Worm (Caenorhabditis elegans) whole organism, L1 larva: ENCODE data around the gene T07F10.3.
A peak's percentile ranks its signal among the peaks of the same experiment; 100 is the strongest.

ENCODE experiments used
- C34B4.2 ChIP-seq: sonication (generic microtip); optimal IDR thresholded peaks from 2 replicates; lab custom pipeline; 2017; ENCODE audit warnings: mild to moderate bottlenecking, missing genetic modification characterization, missing compliant biosample characterization
- blmp-1 ChIP-seq: fragments of 150-350 bp; optimal IDR thresholded peaks from 2 replicates; lab custom pipeline; 2014; ENCODE audit warnings: missing biosample characterization, missing genetic modification characterization
- ceh-63 ChIP-seq: fragments of 200-800 bp; sonication (Bioruptor generic); optimal IDR thresholded peaks from 2 replicates; lab custom pipeline; 2018; ENCODE audit warnings: mild to moderate bottlenecking, missing genetic modification characterization, missing compliant biosample characterization
- ceh-82 ChIP-seq, 3 experiments: fragments of 150-350 bp in 1 of 3; sonication (generic microtip) in 2 of 3; optimal IDR thresholded peaks; 2 replicates each; lab custom pipeline; 2014 to 2017; ENCODE audit warnings: missing biosample characterization in 3 of 3, missing genetic modification characterization in 3 of 3
- ceh-88 ChIP-seq: fragments of 200-800 bp; sonication (Bioruptor generic); IDR thresholded peaks from 2 replicates; pipeline ENCODE4 v1.3.6; 2022; ENCODE audit warnings: missing genetic modification characterization, missing compliant biosample characterization
- ceh-90 ChIP-seq: sonication (generic microtip); optimal IDR thresholded peaks from 2 replicates; lab custom pipeline; 2016; ENCODE audit warnings: missing genetic modification characterization, missing compliant biosample characterization
- dsc-1 ChIP-seq: sonication (generic microtip); optimal IDR thresholded peaks from 2 replicates; lab custom pipeline; 2016; ENCODE audit warnings: mild to moderate bottlenecking, missing genetic modification characterization, missing compliant biosample characterization
- efl-1 ChIP-seq, 4 experiments: fragments of 150-350 bp; optimal IDR thresholded peaks in 3 of 4; peaks in 1 of 4; 1 replicate in 1 of 4; 2 replicates in 3 of 4; lab custom pipeline; 2014; ENCODE audit warnings: missing biosample characterization in 2 of 4, missing genetic modification characterization in 2 of 4, missing genetic modification reagents in 2 of 4
- efl-3 ChIP-seq: fragments of 200-800 bp; sonication (Bioruptor generic); optimal IDR thresholded peaks from 2 replicates; lab custom pipeline; 2018; ENCODE audit warnings: mild to moderate bottlenecking, missing genetic modification characterization, missing compliant biosample characterization
- egl-13 ChIP-seq: sonication (generic microtip); optimal IDR thresholded peaks from 2 replicates; lab custom pipeline; 2016; ENCODE audit warnings: missing genotype, missing genetic modification reagents, missing genetic modification characterization, missing compliant biosample characterization
- elt-2 ChIP-seq: sonication (generic microtip); optimal IDR thresholded peaks from 2 replicates; lab custom pipeline; 2016; ENCODE audit warnings: missing genetic modification characterization, mild to moderate bottlenecking, inconsistent platforms, missing compliant biosample characterization, missing genetic modification reagents
- elt-3 ChIP-seq, 6 experiments: fragments of 150-350 bp in 1 of 6; sonication (generic microtip); optimal IDR thresholded peaks; 2 replicates each; lab custom pipeline; 2017 to 2018; ENCODE audit warnings: missing biosample characterization in 6 of 6, missing genetic modification characterization in 6 of 6, inconsistent platforms in 1 of 6
- fkh-10 ChIP-seq: sonication (generic microtip); optimal IDR thresholded peaks from 2 replicates; lab custom pipeline; 2017; ENCODE audit warnings: missing biosample characterization, missing genetic modification reagents, missing genetic modification characterization
- fkh-8 ChIP-seq: sonication (generic microtip); optimal IDR thresholded peaks from 2 replicates; lab custom pipeline; 2016; ENCODE audit warnings: mild to moderate bottlenecking, missing genetic modification characterization, missing compliant biosample characterization
- hlh-4 ChIP-seq: sonication (generic microtip); optimal IDR thresholded peaks from 2 replicates; lab custom pipeline; 2016; ENCODE audit warnings: mild to moderate bottlenecking, missing genetic modification characterization, missing compliant biosample characterization
- hpl-2 ChIP-seq: fragments of 150-350 bp; optimal IDR thresholded peaks from 2 replicates; lab custom pipeline; 2014; ENCODE audit warnings: missing biosample characterization, missing genetic modification reagents, missing genetic modification characterization
- irx-1 ChIP-seq: sonication (generic microtip); optimal IDR thresholded peaks from 2 replicates; lab custom pipeline; 2016; ENCODE audit warnings: missing genetic modification characterization, missing compliant biosample characterization
- lin-13 ChIP-seq: fragments of 150-350 bp; optimal IDR thresholded peaks from 2 replicates; lab custom pipeline; 2014; ENCODE audit warnings: missing biosample characterization, missing genetic modification reagents, missing genetic modification characterization
- lin-14 ChIP-seq: fragments of 200-800 bp; sonication (Bioruptor generic); optimal IDR thresholded peaks from 2 replicates; lab custom pipeline; 2018; ENCODE audit warnings: mild to moderate bottlenecking, missing genetic modification characterization, moderate library complexity, missing compliant biosample characterization
- lin-15B ChIP-seq: fragments of 150-350 bp; sonication (generic microtip); optimal IDR thresholded peaks from 3 replicates; lab custom pipeline; 2014; ENCODE audit warnings: missing biosample characterization, missing genetic modification characterization
- lin-39 ChIP-seq: fragments of 150-350 bp; optimal IDR thresholded peaks from 2 replicates; lab custom pipeline; 2014; ENCODE audit warnings: missing biosample characterization, missing genetic modification reagents, missing genetic modification characterization
- lir-3 ChIP-seq: sonication (generic microtip); optimal IDR thresholded peaks from 2 replicates; lab custom pipeline; 2016; ENCODE audit warnings: mild to moderate bottlenecking, missing genetic modification characterization, moderate library complexity, missing compliant biosample characterization; ENCODE audit not compliant: poor library complexity
- mab-9 ChIP-seq: fragments of 200-800 bp; sonication (Bioruptor generic); IDR thresholded peaks from 2 replicates; pipeline ENCODE4 v1.3.6; 2022; ENCODE audit warnings: missing genetic modification reagents, missing genetic modification characterization, missing compliant biosample characterization
- mdl-1 ChIP-seq, 2 experiments: fragments of 150-350 bp; optimal IDR thresholded peaks; 2 replicates each; lab custom pipeline; 2014 to 2017; ENCODE audit warnings: missing biosample characterization in 2 of 2, missing genetic modification characterization in 2 of 2, inconsistent platforms in 1 of 2
- mef-2 ChIP-seq: fragments of 150-350 bp; optimal IDR thresholded peaks from 2 replicates; lab custom pipeline; 2014; ENCODE audit warnings: missing biosample characterization, missing genetic modification characterization
- nhr-77 ChIP-seq: fragments of 150-350 bp; optimal IDR thresholded peaks from 2 replicates; lab custom pipeline; 2014; ENCODE audit warnings: missing biosample characterization, missing genetic modification characterization
- nhr-85 ChIP-seq: sonication (generic microtip); peaks from one replicate; lab custom pipeline; 2016; ENCODE audit warnings: missing genetic modification characterization, inconsistent platforms, missing compliant biosample characterization
- nhr-90 ChIP-seq: sonication (generic microtip); optimal IDR thresholded peaks from 2 replicates; lab custom pipeline; 2016; ENCODE audit warnings: mild to moderate bottlenecking, missing genetic modification characterization, missing compliant biosample characterization; ENCODE audit not compliant: poor library complexity
- pax-3 ChIP-seq: fragments of 200-800 bp; sonication (Bioruptor generic); optimal IDR thresholded peaks from 2 replicates; lab custom pipeline; 2018; ENCODE audit warnings: mild to moderate bottlenecking, missing genetic modification characterization, moderate library complexity, missing compliant biosample characterization
- pqm-1 ChIP-seq: sonication (generic microtip); optimal IDR thresholded peaks from 3 replicates; lab custom pipeline; 2017; ENCODE audit warnings: missing biosample characterization, missing genetic modification characterization
- skn-1 ChIP-seq: fragments of 150-350 bp; optimal IDR thresholded peaks from 2 replicates; lab custom pipeline; 2014; ENCODE audit warnings: missing biosample characterization, missing genetic modification characterization
- snpc-4 ChIP-seq: fragments of 150-350 bp; optimal IDR thresholded peaks from 2 replicates; lab custom pipeline; 2014; ENCODE audit warnings: missing biosample characterization, missing genetic modification characterization
- snu-23 ChIP-seq: sonication (generic microtip); optimal IDR thresholded peaks from 2 replicates; lab custom pipeline; 2016; ENCODE audit warnings: missing genetic modification characterization, missing compliant biosample characterization
- sptf-1 ChIP-seq: fragments of 150-350 bp; optimal IDR thresholded peaks from 2 replicates; lab custom pipeline; 2014; ENCODE audit warnings: missing biosample characterization, missing genetic modification characterization
- tbx-2 ChIP-seq: sonication (generic microtip); optimal IDR thresholded peaks from 2 replicates; lab custom pipeline; 2016; ENCODE audit warnings: missing genetic modification characterization, missing compliant biosample characterization
- tlp-1 ChIP-seq: fragments of 150-350 bp; optimal IDR thresholded peaks from 2 replicates; lab custom pipeline; 2014; ENCODE audit warnings: missing biosample characterization, missing genetic modification characterization
- unc-130 ChIP-seq: fragments of 150-350 bp; optimal IDR thresholded peaks from 2 replicates; lab custom pipeline; 2017; ENCODE audit warnings: missing biosample characterization, missing genetic modification characterization, inconsistent platforms
- unc-86 ChIP-seq: sonication (generic microtip); optimal IDR thresholded peaks from 2 replicates; lab custom pipeline; 2016; ENCODE audit warnings: missing genetic modification characterization, missing compliant biosample characterization

T07F10.3 gene

DNA sequence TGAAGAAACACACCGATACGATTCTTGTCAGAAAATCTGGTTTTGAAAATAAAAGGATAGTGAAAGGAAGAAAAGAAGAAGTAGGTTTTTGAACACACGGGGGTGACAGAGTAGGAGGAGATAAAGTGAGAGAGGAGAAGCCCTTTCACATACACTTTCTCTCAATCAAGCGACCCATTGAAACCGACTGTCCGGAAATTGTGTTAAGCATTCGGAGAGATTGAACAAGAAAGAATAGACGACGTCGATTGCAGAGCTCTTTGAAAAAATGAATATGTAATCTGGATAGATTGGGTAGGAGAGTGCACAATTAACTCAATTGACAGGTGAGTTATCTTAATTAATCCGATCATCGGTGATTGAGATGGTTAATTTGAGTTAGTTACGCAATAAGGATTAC lies 31.5 kb upstream of the T07F10.3 start:
- TF ChIP-seq elt-2 (tag; lab: Kevin White, UChicago) (no peak), lin-39 (tag; lab: Kevin White, UChicago) (no peak), efl-1 (optimal IDR thresholded peaks at IDR 0.05; lab: Kevin White, UChicago) (no peak), efl-1 (GFP tag; optimal IDR thresholded peaks at IDR 0.05 in 1 of 2; lab: Kevin White, UChicago) (no peak), unc-86 (tag; lab: Kevin White, UChicago) (no peak), lin-15B (tag; lab: Kevin White, UChicago) (no peak), fkh-10 (GFP tag; lab: Kevin White, UChicago) (peak; percentile 60), C34B4.2 (tag; lab: Kevin White, UChicago) (no peak), mdl-1 (tag; optimal IDR thresholded peaks at IDR 0.05; lab: Kevin White, UChicago) (no peak), nhr-90 (no peak), mab-9 (GFP tag; lab: Robert Waterston, UW) (0 out of 2 replicates have a peak, but pooled peaks have one; percentile 19), snpc-4 (tag; lab: Kevin White, UChicago) (no peak), irx-1 (tag; lab: Kevin White, UChicago) (no peak), lin-14 (GFP tag; lab: Kevin White, UChicago) (peak; percentile 66), egl-13 (tag; lab: Kevin White, UChicago) (no peak), hpl-2 (GFP tag; lab: Kevin White, UChicago) (no peak), nhr-85 (tag; lab: Kevin White, UChicago) (no peak), lin-13 (GFP tag; lab: Kevin White, UChicago) (no peak), hlh-4 (tag; lab: Kevin White, UChicago) (no peak), lir-3 (tag; lab: Kevin White, UChicago) (no peak), skn-1 (tag; lab: Kevin White, UChicago) (no peak), unc-130 (tag; lab: Kevin White, UChicago) (no peak), snu-23 (GFP tag; lab: Kevin White, UChicago) (no peak), blmp-1 (tag; lab: Kevin White, UChicago) (peak; percentile 64), ceh-90 (no peak), tbx-2 (no peak)

DNA sequence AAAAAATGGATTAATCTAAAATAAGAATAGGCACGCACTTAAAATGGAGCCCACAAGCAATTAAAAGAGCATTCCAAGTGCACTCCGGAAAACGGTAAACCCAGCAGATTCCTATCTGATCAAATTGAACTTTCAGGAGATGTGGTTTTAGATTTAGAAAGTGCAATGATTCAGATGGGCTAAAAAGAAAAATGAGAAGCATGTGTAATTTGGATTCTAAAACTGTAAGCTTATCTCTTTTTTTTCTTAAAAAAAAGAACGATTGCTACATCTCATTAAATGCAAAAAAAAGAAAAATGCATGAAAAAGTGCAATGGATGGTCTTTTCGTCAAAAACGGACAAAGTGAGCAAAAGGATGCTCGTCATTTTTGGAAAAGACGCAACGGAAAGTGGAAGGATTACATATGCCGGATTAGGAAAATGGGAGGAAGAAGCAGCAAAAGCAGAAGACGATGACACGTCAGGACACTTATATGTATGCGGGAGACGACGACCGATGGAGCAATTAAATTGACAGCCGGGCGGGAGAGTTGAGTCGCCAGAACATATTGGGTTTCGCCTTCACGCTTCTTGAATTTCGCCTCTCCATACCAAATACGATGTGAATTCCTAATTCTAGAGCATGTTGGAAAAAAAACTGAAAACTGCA lies 28.9 kb upstream of the T07F10.3 start:
- TF ChIP-seq egl-13 (tag; lab: Kevin White, UChicago) (peak; percentile 8), fkh-8 (tag; lab: Kevin White, UChicago) (no peak), efl-3 (GFP tag; lab: Kevin White, UChicago) (no peak), lin-14 (GFP tag; lab: Kevin White, UChicago) (peak; percentile 41), pax-3 (tag; lab: Kevin White, UChicago) (peak; percentile 32), unc-130 (tag; lab: Kevin White, UChicago) (no peak), ceh-63 (peak; percentile 13), efl-1 (optimal IDR thresholded peaks at IDR 0.05; lab: Kevin White, UChicago) (no peak), efl-1 (GFP tag; optimal IDR thresholded peaks at IDR 0.05 in 1 of 2; lab: Kevin White, UChicago) (peak in 1 of 2 experiments; percentile 60), tlp-1 (tag; lab: Kevin White, UChicago) (no peak), ceh-82 (tag; optimal IDR thresholded peaks at IDR 0.05; lab: Kevin White, UChicago) (peak in 1 of 3 experiments; percentile 12), dsc-1 (tag; lab: Kevin White, UChicago) (peak; percentile 33)

DNA sequence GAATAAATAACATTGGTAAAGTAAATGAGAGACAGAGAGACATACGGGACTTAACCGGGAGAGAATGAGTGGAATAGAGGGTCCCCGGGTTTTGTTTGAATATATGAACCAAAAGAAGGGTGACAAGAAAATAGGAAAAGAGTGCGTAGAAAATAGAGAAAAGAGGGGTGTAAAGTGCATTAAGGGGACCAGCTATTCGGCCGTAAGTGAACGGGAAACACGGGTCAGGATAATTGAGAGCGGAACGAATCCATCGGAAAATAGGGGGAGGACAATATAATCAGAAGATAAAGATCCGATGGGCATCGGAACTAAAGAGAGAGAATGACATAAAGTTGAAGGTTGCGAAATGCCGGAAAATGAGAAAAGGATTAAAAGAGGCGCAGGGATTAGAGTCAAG lies 27.5 kb upstream of the T07F10.3 start:
- TF ChIP-seq elt-3 (tag; optimal IDR thresholded peaks at IDR 0.05; lab: Kevin White, UChicago) = no peak
- no peak for TF ChIP-seq ceh-88 (GFP tag; lab: Robert Waterston, UW)
- TF ChIP-seq ceh-82 (tag; optimal IDR thresholded peaks at IDR 0.05; lab: Kevin White, UChicago) = no peak
- no peak for TF ChIP-seq tbx-2
- no peak for TF ChIP-seq irx-1 (tag; lab: Kevin White, UChicago)
- no peak for TF ChIP-seq skn-1 (tag; lab: Kevin White, UChicago)
- no peak for TF ChIP-seq efl-1 (optimal IDR thresholded peaks at IDR 0.05; lab: Kevin White, UChicago)
- no peak for TF ChIP-seq efl-1 (GFP tag; optimal IDR thresholded peaks at IDR 0.05 in 1 of 2; lab: Kevin White, UChicago)
- no peak for TF ChIP-seq mef-2 (tag; lab: Kevin White, UChicago)
- TF ChIP-seq lin-15B (tag; lab: Kevin White, UChicago) = no peak
- TF ChIP-seq sptf-1 (tag; lab: Kevin White, UChicago) = no peak
- no peak for TF ChIP-seq pqm-1 (tag; lab: Kevin White, UChicago)
- no peak for TF ChIP-seq nhr-77 (tag; lab: Kevin White, UChicago)
